Fruit fly (Drosophila melanogaster): ENCODE results near the gene CG10347.

DNA sequence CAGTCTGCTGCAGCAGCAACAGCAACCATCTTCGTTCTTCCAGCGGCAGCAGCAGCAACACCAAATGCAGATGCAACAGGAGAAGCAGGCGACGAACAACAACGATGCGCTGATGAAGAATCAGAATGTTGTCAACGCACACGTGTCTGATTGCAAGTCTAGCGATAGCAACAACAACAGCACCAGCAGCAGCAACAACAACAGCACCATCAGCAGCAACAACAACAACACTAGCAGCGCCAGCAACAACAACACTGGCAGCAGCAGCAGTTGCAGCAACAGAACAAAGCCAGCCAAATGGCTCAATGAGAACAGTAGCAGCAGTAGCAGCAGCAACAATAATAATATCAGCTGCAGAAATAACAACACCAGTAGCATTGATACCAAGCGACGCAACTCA is 40.4 kb upstream of the CG10347 start:
- TF ChIP-seq CG11762 (GFP tag; optimal IDR thresholded peaks at IDR 0.05; ENCODE audit: insufficient read depth) (no peak), CG6792 (GFP tag; optimal IDR thresholded peaks at IDR 0.05) (no peak), CG6854 (GFP tag; optimal IDR thresholded peaks at IDR 0.05) (no peak), Hr39 (GFP tag; optimal IDR thresholded peaks at IDR 0.05) (no peak), ss (GFP tag; optimal IDR thresholded peaks at IDR 0.05) (no peak), CG16779 (tag; optimal IDR thresholded peaks at IDR 0.05) (no peak), Eip93F (GFP tag; optimal IDR thresholded peaks at IDR 0.05) (no peak), CG6808 (GFP tag; optimal IDR thresholded peaks at IDR 0.05) (no peak), achi (GFP tag; optimal IDR thresholded peaks at IDR 0.05) (no peak), dsx (GFP tag; optimal IDR thresholded peaks at IDR 0.05; ENCODE audit: poor library complexity, severe bottlenecking) (no peak), CG4318 (GFP tag; optimal IDR thresholded peaks at IDR 0.05) (no peak), CG11902 (GFP tag; optimal IDR thresholded peaks at IDR 0.05) (no peak)
